Fruit fly (Drosophila melanogaster): ENCODE results near the gene Polr2J.
A peak's percentile ranks its signal among the peaks of the same experiment; 100 is the strongest.

Gene Polr2J

DNA sequence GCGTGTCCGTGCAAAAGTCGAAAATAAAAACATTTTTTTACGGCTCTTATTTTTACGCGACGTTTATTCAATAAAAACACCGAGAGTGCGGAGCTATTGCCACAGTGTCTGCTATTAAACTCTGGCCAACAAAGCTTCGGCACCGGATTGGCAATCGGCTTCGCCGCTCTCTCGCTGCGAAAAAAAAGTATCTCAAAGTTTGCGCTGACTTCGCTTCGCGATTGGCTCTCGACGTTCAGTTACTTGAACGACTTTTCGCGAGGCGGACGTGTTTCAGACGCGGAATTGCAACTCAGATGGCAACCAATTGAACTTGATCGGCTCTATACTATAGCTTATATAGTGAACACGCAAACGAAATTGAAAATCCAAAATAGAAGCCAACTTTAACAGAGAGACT, 21.1 kb downstream of the Polr2J start (continued):
- no peak for TF ChIP-seq ato (GFP tag; IDR thresholded peaks at IDR 0.05; ENCODE audit: partially characterized antibody)
- no peak for TF ChIP-seq Tbp (GFP tag; optimal IDR thresholded peaks at IDR 0.05)
- no peak for TF ChIP-seq CG17361 (GFP tag; IDR thresholded peaks at IDR 0.05)
- TF ChIP-seq Atf3 (GFP tag; optimal IDR thresholded peaks at IDR 0.05), result no peak
- no peak for TF ChIP-seq CG14050 (GFP tag; IDR thresholded peaks at IDR 0.05)
- TF ChIP-seq Opbp (GFP tag; IDR thresholded peaks at IDR 0.05; ENCODE audit: partially characterized antibody), result no peak
- TF ChIP-seq Adf1 (GFP tag; IDR thresholded peaks at IDR 0.05), result peak; percentile 55; the same call in 1 of the 2 replicates
- no peak for TF ChIP-seq E2f1 (GFP tag; IDR thresholded peaks at IDR 0.05)
- TF ChIP-seq seq (GFP tag; IDR thresholded peaks at IDR 0.05), result no peak
- TF ChIP-seq CG11696 (GFP tag; IDR thresholded peaks at IDR 0.05), result no peak
- TF ChIP-seq CG8765 (GFP tag; IDR thresholded peaks at IDR 0.05), result no peak
- TF ChIP-seq chinmo (GFP tag; IDR thresholded peaks at IDR 0.05; ENCODE audit: partially characterized antibody), result peak; percentile 92; the same call in 3 of the 4 replicates
- no peak for TF ChIP-seq disco-r (GFP tag; optimal IDR thresholded peaks at IDR 0.05)
- TF ChIP-seq CG9817 (tag; optimal IDR thresholded peaks at IDR 0.05), result no peak
- no peak for TF ChIP-seq sqz (GFP tag; optimal IDR thresholded peaks at IDR 0.05)
- no peak for TF ChIP-seq CG43689 (GFP tag; IDR thresholded peaks at IDR 0.05)
- TF ChIP-seq CG15514 (GFP tag; optimal IDR thresholded peaks at IDR 0.05), result peak; percentile 29
- peak; percentile 6; the same call in 1 of the 2 replicates for TF ChIP-seq sob (GFP tag; IDR thresholded peaks at IDR 0.05)
- TF ChIP-seq CG6791 (GFP tag; IDR thresholded peaks at IDR 0.05; ENCODE audit: partially characterized antibody), result no peak
- no peak for TF ChIP-seq oc (tag; optimal IDR thresholded peaks at IDR 0.05)
- no peak for TF ChIP-seq dpn (GFP tag; optimal IDR thresholded peaks at IDR 0.05)
- TF ChIP-seq NfI (GFP tag; optimal IDR thresholded peaks at IDR 0.05), result no peak
- TF ChIP-seq chn (GFP tag; optimal IDR thresholded peaks at IDR 0.05), result no peak
- peak; percentile 66 for TF ChIP-seq nom (GFP tag; optimal IDR thresholded peaks at IDR 0.05)
- no peak for TF ChIP-seq CG13775 (GFP tag; optimal IDR thresholded peaks at IDR 0.05)
- no peak for TF ChIP-seq slou (GFP tag; optimal IDR thresholded peaks at IDR 0.05)
- no peak for TF ChIP-seq sna (GFP tag; IDR thresholded peaks at IDR 0.05; ENCODE audit: partially characterized antibody)
- peak; percentile 32; the same call in 1 of the 2 replicates for TF ChIP-seq Atf6 (GFP tag; IDR thresholded peaks at IDR 0.05)
- TF ChIP-seq Gug (GFP tag; IDR thresholded peaks at IDR 0.05), result no peak
- no peak for TF ChIP-seq CG1792 (GFP tag; optimal IDR thresholded peaks at IDR 0.05)
- TF ChIP-seq dmrt11E (tag; optimal IDR thresholded peaks at IDR 0.05), result no peak
- TF ChIP-seq trem (tag; optimal IDR thresholded peaks at IDR 0.05), result no peak
- no peak for TF ChIP-seq cg (GFP tag; optimal IDR thresholded peaks at IDR 0.05)
- TF ChIP-seq lov (optimal IDR thresholded peaks at IDR 0.05), result no peak
- TF ChIP-seq lov (GFP tag; IDR thresholded peaks at IDR 0.05), result no peak
- no peak for TF ChIP-seq klu (GFP tag; IDR thresholded peaks at IDR 0.05)
- TF ChIP-seq CG34376 (GFP tag; optimal IDR thresholded peaks at IDR 0.05), result peak; percentile 55
- TF ChIP-seq CG2678 (tag; optimal IDR thresholded peaks at IDR 0.05), result no peak
- TF ChIP-seq CG7786 (GFP tag; optimal IDR thresholded peaks at IDR 0.05), result no peak
- no peak for TF ChIP-seq CG17385 (GFP tag; optimal IDR thresholded peaks at IDR 0.05)
- TF ChIP-seq Atf-2 (GFP tag; optimal IDR thresholded peaks at IDR 0.05), result no peak
- TF ChIP-seq CG1233 (GFP tag; optimal IDR thresholded peaks at IDR 0.05), result no peak
- no peak for TF ChIP-seq sc (optimal IDR thresholded peaks at IDR 0.05)
- TF ChIP-seq sc (GFP tag; optimal IDR thresholded peaks at IDR 0.05), result no peak
- peak; percentile 54 for TF ChIP-seq mirr (GFP tag; optimal IDR thresholded peaks at IDR 0.05)
- TF ChIP-seq Sry-β (GFP tag; optimal IDR thresholded peaks at IDR 0.05), result no peak
- no peak for TF ChIP-seq Sin3A (optimal IDR thresholded peaks at IDR 0.05)
- TF ChIP-seq BEAF-32 (GFP tag; optimal IDR thresholded peaks at IDR 0.05), result no peak
- TF ChIP-seq Med (GFP tag), result peak; percentile 81
- no peak for TF ChIP-seq Ets97D (GFP tag; optimal IDR thresholded peaks at IDR 0.05)
- no peak for TF ChIP-seq ara (GFP tag; IDR thresholded peaks at IDR 0.05)
- no peak for TF ChIP-seq Hr51 (GFP tag; optimal IDR thresholded peaks at IDR 0.05)
